Worm (Caenorhabditis elegans): ENCODE measurements around the gene Y111B2A.21.

DNA sequence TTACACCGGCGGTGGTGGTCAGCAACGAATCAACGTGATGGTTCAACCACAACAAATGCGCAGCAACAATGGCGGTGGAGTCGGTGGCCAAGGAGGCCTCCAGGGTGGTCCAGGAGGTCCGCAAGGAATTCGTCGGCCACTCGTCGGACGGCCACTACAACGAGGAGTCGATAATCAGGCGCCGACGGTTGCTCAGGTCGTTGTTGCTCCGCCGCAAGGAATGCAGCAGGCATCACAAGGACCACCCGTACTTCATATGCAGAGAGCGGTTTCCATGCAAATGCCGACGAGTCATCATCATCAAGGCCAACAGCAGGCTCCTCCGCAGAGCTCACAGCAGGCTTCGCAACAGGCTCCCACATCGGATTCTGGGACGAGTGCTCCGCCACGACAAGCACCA lies 2.7 kb upstream of the Y111B2A.21 start:
- TF ChIP-seq fkh-6 (tag; optimal IDR thresholded peaks at IDR 0.05) (no peak), hlh-8 (tag; optimal IDR thresholded peaks at IDR 0.05) (no peak), pha-4 (tag; optimal IDR thresholded peaks at IDR 0.05) (no peak), ceh-9 (tag; optimal IDR thresholded peaks at IDR 0.05) (no peak), rnt-1 (tag; optimal IDR thresholded peaks at IDR 0.05) (no peak), pqm-1 (tag; optimal IDR thresholded peaks at IDR 0.05) (no peak), sox-4 (tag; optimal IDR thresholded peaks at IDR 0.05) (no peak)
